Worm (Caenorhabditis elegans) whole organism, L1 larva: ENCODE results near the gene egg-3.

Experiments
- C04F5.9 ChIP-seq: sonication (generic microtip); optimal IDR thresholded peaks from 2 replicates; lab custom pipeline; 2016; ENCODE audit warnings: missing genetic modification characterization, missing compliant biosample characterization
- C16A3.4 ChIP-seq: fragments of 150-350 bp; optimal IDR thresholded peaks from 2 replicates; lab custom pipeline; 2014; ENCODE audit warnings: missing biosample characterization, missing genetic modification characterization
- alr-1 ChIP-seq: fragments of 200-800 bp; sonication (Bioruptor generic); optimal IDR thresholded peaks from 2 replicates; lab custom pipeline; 2018; ENCODE audit warnings: borderline replicate concordance, mild to moderate bottlenecking, missing genetic modification characterization, missing compliant biosample characterization
- aly-2 ChIP-seq: fragments of 150-350 bp; optimal IDR thresholded peaks from 2 replicates; lab custom pipeline; 2014; ENCODE audit warnings: missing biosample characterization, missing genetic modification characterization
- blmp-1 ChIP-seq: fragments of 150-350 bp; optimal IDR thresholded peaks from 2 replicates; lab custom pipeline; 2014; ENCODE audit warnings: missing biosample characterization, missing genetic modification characterization
- ceh-8 ChIP-seq: fragments of 200-800 bp; sonication (Bioruptor generic); optimal IDR thresholded peaks from 2 replicates; lab custom pipeline; 2018; ENCODE audit warnings: mild to moderate bottlenecking, missing genetic modification characterization, moderate library complexity, missing compliant biosample characterization
- ceh-82 ChIP-seq, 3 experiments: fragments of 150-350 bp in 1 of 3; sonication (generic microtip) in 2 of 3; optimal IDR thresholded peaks; 2 replicates each; lab custom pipeline; 2014 to 2017; ENCODE audit warnings: missing biosample characterization in 3 of 3, missing genetic modification characterization in 3 of 3
- ceh-88 ChIP-seq: fragments of 200-800 bp; sonication (Bioruptor generic); IDR thresholded peaks from 2 replicates; pipeline ENCODE4 v1.3.6; 2022; ENCODE audit warnings: missing genetic modification characterization, missing compliant biosample characterization
- dsc-1 ChIP-seq: sonication (generic microtip); optimal IDR thresholded peaks from 2 replicates; lab custom pipeline; 2016; ENCODE audit warnings: mild to moderate bottlenecking, missing genetic modification characterization, missing compliant biosample characterization
- efl-1 ChIP-seq, 4 experiments: fragments of 150-350 bp; optimal IDR thresholded peaks in 3 of 4; peaks in 1 of 4; 1 replicate in 1 of 4; 2 replicates in 3 of 4; lab custom pipeline; 2014; ENCODE audit warnings: missing biosample characterization in 2 of 4, missing genetic modification characterization in 2 of 4, missing genetic modification reagents in 2 of 4
- efl-3 ChIP-seq: fragments of 200-800 bp; sonication (Bioruptor generic); optimal IDR thresholded peaks from 2 replicates; lab custom pipeline; 2018; ENCODE audit warnings: mild to moderate bottlenecking, missing genetic modification characterization, missing compliant biosample characterization
- egl-13 ChIP-seq: sonication (generic microtip); optimal IDR thresholded peaks from 2 replicates; lab custom pipeline; 2016; ENCODE audit warnings: missing genotype, missing genetic modification reagents, missing genetic modification characterization, missing compliant biosample characterization
- elt-2 ChIP-seq: sonication (generic microtip); optimal IDR thresholded peaks from 2 replicates; lab custom pipeline; 2016; ENCODE audit warnings: missing genetic modification characterization, mild to moderate bottlenecking, inconsistent platforms, missing compliant biosample characterization, missing genetic modification reagents
- elt-3 ChIP-seq, 6 experiments: fragments of 150-350 bp in 1 of 6; sonication (generic microtip); optimal IDR thresholded peaks; 2 replicates each; lab custom pipeline; 2017 to 2018; ENCODE audit warnings: missing biosample characterization in 6 of 6, missing genetic modification characterization in 6 of 6, inconsistent platforms in 1 of 6
- ets-5 ChIP-seq: fragments of 200-800 bp; sonication (Bioruptor generic); IDR thresholded peaks from 2 replicates; pipeline ENCODE4 v1.3.6; 2022; ENCODE audit warnings: missing genetic modification characterization, missing compliant biosample characterization
- fkh-10 ChIP-seq: sonication (generic microtip); optimal IDR thresholded peaks from 2 replicates; lab custom pipeline; 2017; ENCODE audit warnings: missing biosample characterization, missing genetic modification reagents, missing genetic modification characterization
- fkh-4 ChIP-seq: sonication (generic microtip); optimal IDR thresholded peaks from 2 replicates; lab custom pipeline; 2016; ENCODE audit warnings: missing compliant biosample characterization, missing genetic modification characterization, borderline replicate concordance
- fkh-8 ChIP-seq: sonication (generic microtip); optimal IDR thresholded peaks from 2 replicates; lab custom pipeline; 2016; ENCODE audit warnings: mild to moderate bottlenecking, missing genetic modification characterization, missing compliant biosample characterization
- grh-1 ChIP-seq: fragments of 200-800 bp; sonication (Bioruptor generic); IDR thresholded peaks from 2 replicates; pipeline ENCODE4 v1.3.6; 2022; ENCODE audit warnings: missing genetic modification reagents, missing genetic modification characterization, missing compliant biosample characterization
- hlh-17 ChIP-seq: fragments of 200-800 bp; sonication (Bioruptor generic); optimal IDR thresholded peaks from 2 replicates; lab custom pipeline; 2018; ENCODE audit warnings: missing genetic modification characterization, mild to moderate bottlenecking, missing compliant biosample characterization, moderate library complexity, borderline replicate concordance
- hlh-4 ChIP-seq: sonication (generic microtip); optimal IDR thresholded peaks from 2 replicates; lab custom pipeline; 2016; ENCODE audit warnings: mild to moderate bottlenecking, missing genetic modification characterization, missing compliant biosample characterization
- irx-1 ChIP-seq: sonication (generic microtip); optimal IDR thresholded peaks from 2 replicates; lab custom pipeline; 2016; ENCODE audit warnings: missing genetic modification characterization, missing compliant biosample characterization
- isw-1 ChIP-seq: fragments of 200-800 bp; sonication (Bioruptor generic); IDR thresholded peaks from 2 replicates; pipeline ENCODE4 v1.3.6; 2022; ENCODE audit warnings: missing genetic modification characterization, missing compliant biosample characterization
- jun-1 ChIP-seq: fragments of 150-350 bp; optimal IDR thresholded peaks from 2 replicates; lab custom pipeline; 2014; ENCODE audit warnings: missing biosample characterization, missing genetic modification reagents, missing genetic modification characterization
- lin-14 ChIP-seq: fragments of 200-800 bp; sonication (Bioruptor generic); optimal IDR thresholded peaks from 2 replicates; lab custom pipeline; 2018; ENCODE audit warnings: mild to moderate bottlenecking, missing genetic modification characterization, moderate library complexity, missing compliant biosample characterization
- lin-35 ChIP-seq, 2 experiments: fragments of 150-350 bp; optimal IDR thresholded peaks; 2 replicates each; lab custom pipeline; 2014; ENCODE audit warnings: missing biosample characterization in 2 of 2, missing genetic modification characterization in 2 of 2, missing genetic modification reagents in 2 of 2
- lsy-2 ChIP-seq, 2 experiments: fragments of 150-350 bp; optimal IDR thresholded peaks; 2 replicates each; lab custom pipeline; 2014; ENCODE audit warnings: missing biosample characterization in 2 of 2, missing genetic modification characterization in 2 of 2
- mdl-1 ChIP-seq, 2 experiments: fragments of 150-350 bp; optimal IDR thresholded peaks; 2 replicates each; lab custom pipeline; 2014 to 2017; ENCODE audit warnings: missing biosample characterization in 2 of 2, missing genetic modification characterization in 2 of 2, inconsistent platforms in 1 of 2
- nhr-11 ChIP-seq: fragments of 150-350 bp; optimal IDR thresholded peaks from 2 replicates; lab custom pipeline; 2014; ENCODE audit warnings: missing biosample characterization, missing genetic modification characterization
- nhr-12 ChIP-seq: sonication (generic microtip); optimal IDR thresholded peaks from 2 replicates; lab custom pipeline; 2017; ENCODE audit warnings: missing biosample characterization, missing genetic modification characterization
- nhr-20 ChIP-seq: sonication (generic microtip); optimal IDR thresholded peaks from 2 replicates; lab custom pipeline; 2016; ENCODE audit warnings: mild to moderate bottlenecking, missing genetic modification characterization, missing compliant biosample characterization
- nhr-28 ChIP-seq: fragments of 150-350 bp; optimal IDR thresholded peaks from 2 replicates; lab custom pipeline; 2014; ENCODE audit warnings: missing biosample characterization, missing genetic modification characterization
- nhr-71 ChIP-seq: sonication (generic microtip); optimal IDR thresholded peaks from 2 replicates; lab custom pipeline; 2016; ENCODE audit warnings: mild to moderate bottlenecking, missing genetic modification characterization, moderate library complexity, missing compliant biosample characterization
- nhr-76 ChIP-seq: sonication (generic microtip); optimal IDR thresholded peaks from 2 replicates; lab custom pipeline; 2017; ENCODE audit warnings: missing biosample characterization, missing genetic modification characterization
- nhr-77 ChIP-seq: fragments of 150-350 bp; optimal IDR thresholded peaks from 2 replicates; lab custom pipeline; 2014; ENCODE audit warnings: missing biosample characterization, missing genetic modification characterization
- nhr-85 ChIP-seq: sonication (generic microtip); peaks from one replicate; lab custom pipeline; 2016; ENCODE audit warnings: missing genetic modification characterization, inconsistent platforms, missing compliant biosample characterization
- rnt-1 ChIP-seq: sonication (generic microtip); optimal IDR thresholded peaks from 2 replicates; lab custom pipeline; 2016; ENCODE audit warnings: mild to moderate bottlenecking, missing genetic modification characterization, moderate library complexity, missing compliant biosample characterization
- skn-1 ChIP-seq: fragments of 150-350 bp; optimal IDR thresholded peaks from 2 replicates; lab custom pipeline; 2014; ENCODE audit warnings: missing biosample characterization, missing genetic modification characterization
- snu-23 ChIP-seq: sonication (generic microtip); optimal IDR thresholded peaks from 2 replicates; lab custom pipeline; 2016; ENCODE audit warnings: missing genetic modification characterization, missing compliant biosample characterization
- sptf-1 ChIP-seq: fragments of 150-350 bp; optimal IDR thresholded peaks from 2 replicates; lab custom pipeline; 2014; ENCODE audit warnings: missing biosample characterization, missing genetic modification characterization
- unc-30 ChIP-seq: sonication (generic microtip); optimal IDR thresholded peaks from 2 replicates; lab custom pipeline; 2017; ENCODE audit warnings: missing biosample characterization, missing genetic modification characterization
- unc-62 ChIP-seq: fragments of 150-350 bp; optimal IDR thresholded peaks from 2 replicates; lab custom pipeline; 2014; ENCODE audit warnings: missing biosample characterization, missing genetic modification reagents, missing genetic modification characterization
- unc-86 ChIP-seq: sonication (generic microtip); optimal IDR thresholded peaks from 2 replicates; lab custom pipeline; 2016; ENCODE audit warnings: missing genetic modification characterization, missing compliant biosample characterization
- xbp-1 ChIP-seq: sonication (generic microtip); optimal IDR thresholded peaks from 2 replicates; lab custom pipeline; 2016; ENCODE audit warnings: missing genetic modification characterization, missing compliant biosample characterization
- ztf-4 ChIP-seq: fragments of 150-350 bp; optimal IDR thresholded peaks from 2 replicates; lab custom pipeline; 2014; ENCODE audit warnings: missing biosample characterization, missing genetic modification characterization

Gene egg-3

DNA sequence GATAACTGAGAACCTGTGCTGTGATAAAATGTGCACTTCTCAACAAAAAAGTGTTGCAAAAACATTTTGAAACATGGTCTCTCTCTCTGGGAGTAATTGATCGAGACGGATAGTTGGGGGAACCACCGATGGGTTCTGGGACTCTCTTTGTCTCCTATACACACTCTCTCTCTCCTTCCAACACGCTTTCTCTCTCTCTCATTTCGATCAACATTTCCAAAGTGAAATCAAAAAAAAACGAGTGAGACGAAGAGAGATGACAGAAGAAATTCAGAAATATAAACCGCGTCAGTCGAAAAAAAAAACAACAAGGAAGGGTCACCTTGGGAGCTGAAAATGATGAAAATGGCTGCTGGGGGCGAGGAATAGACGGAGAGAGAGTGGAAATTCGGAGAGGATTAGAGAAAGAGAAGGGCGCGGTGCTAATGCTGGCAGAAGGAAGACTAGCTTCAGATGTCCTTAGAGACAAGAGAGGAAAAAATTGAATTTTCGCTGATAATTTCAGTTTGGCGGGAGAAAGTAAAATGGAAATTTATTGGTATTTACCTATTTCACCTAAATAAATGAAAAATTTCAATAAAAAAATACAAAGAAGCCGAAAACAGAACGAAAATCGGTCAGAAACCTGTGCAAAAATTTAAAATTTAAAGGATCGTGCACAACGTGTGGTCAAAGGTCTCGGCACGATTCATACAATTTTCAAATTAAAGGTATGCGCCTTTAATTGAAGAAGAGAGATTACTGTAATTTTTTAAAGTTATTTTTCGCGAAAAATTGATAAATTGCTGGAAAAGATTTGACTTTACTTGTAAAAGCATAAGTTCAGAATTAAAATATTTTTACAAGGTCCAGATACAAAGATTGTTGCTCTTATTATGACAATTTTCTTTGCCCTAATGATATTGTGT is 21.2 kb downstream of the egg-3 start:
- no peak for TF ChIP-seq ets-5 (GFP tag; lab: Robert Waterston, UW)
- TF ChIP-seq ceh-88: no peak
- peak; percentile 37 for TF ChIP-seq rnt-1 (tag; lab: Kevin White, UChicago)
- peak; percentile 61 for TF ChIP-seq lin-14 (GFP tag; lab: Kevin White, UChicago)
- peak in 1 of 6 experiments; percentile 19 for TF ChIP-seq elt-3 (tag; optimal IDR thresholded peaks at IDR 0.05; lab: Kevin White, UChicago)
- TF ChIP-seq alr-1 (tag; lab: Kevin White, UChicago): no peak
- TF ChIP-seq unc-62: no peak
- peak; percentile 29 for TF ChIP-seq nhr-20 (tag; lab: Kevin White, UChicago)
- no peak for TF ChIP-seq aly-2 (tag; lab: Kevin White, UChicago)
- TF ChIP-seq nhr-11 (tag; lab: Kevin White, UChicago): no peak
- TF ChIP-seq efl-1 (optimal IDR thresholded peaks at IDR 0.05; lab: Kevin White, UChicago): peak in 1 of 2 experiments; percentile 7
- peak in 1 of 2 experiments; percentile 77 for TF ChIP-seq efl-1 (GFP tag; optimal IDR thresholded peaks at IDR 0.05 in 1 of 2; lab: Kevin White, UChicago)
- peak; percentile 17 for TF ChIP-seq C04F5.9 (tag; lab: Kevin White, UChicago)
- TF ChIP-seq jun-1 (tag; lab: Kevin White, UChicago): no peak
- TF ChIP-seq blmp-1: peak; percentile 93
- no peak for TF ChIP-seq nhr-28 (tag; lab: Kevin White, UChicago)
- TF ChIP-seq snu-23 (GFP tag; lab: Kevin White, UChicago): peak; percentile 36
- TF ChIP-seq nhr-85 (tag; lab: Kevin White, UChicago): peak; percentile 51
- TF ChIP-seq lsy-2 (tag; optimal IDR thresholded peaks at IDR 0.05; lab: Kevin White, UChicago): peak in 1 of 2 experiments; percentile 47
- peak; percentile 6 for TF ChIP-seq nhr-71 (tag; lab: Kevin White, UChicago)

DNA sequence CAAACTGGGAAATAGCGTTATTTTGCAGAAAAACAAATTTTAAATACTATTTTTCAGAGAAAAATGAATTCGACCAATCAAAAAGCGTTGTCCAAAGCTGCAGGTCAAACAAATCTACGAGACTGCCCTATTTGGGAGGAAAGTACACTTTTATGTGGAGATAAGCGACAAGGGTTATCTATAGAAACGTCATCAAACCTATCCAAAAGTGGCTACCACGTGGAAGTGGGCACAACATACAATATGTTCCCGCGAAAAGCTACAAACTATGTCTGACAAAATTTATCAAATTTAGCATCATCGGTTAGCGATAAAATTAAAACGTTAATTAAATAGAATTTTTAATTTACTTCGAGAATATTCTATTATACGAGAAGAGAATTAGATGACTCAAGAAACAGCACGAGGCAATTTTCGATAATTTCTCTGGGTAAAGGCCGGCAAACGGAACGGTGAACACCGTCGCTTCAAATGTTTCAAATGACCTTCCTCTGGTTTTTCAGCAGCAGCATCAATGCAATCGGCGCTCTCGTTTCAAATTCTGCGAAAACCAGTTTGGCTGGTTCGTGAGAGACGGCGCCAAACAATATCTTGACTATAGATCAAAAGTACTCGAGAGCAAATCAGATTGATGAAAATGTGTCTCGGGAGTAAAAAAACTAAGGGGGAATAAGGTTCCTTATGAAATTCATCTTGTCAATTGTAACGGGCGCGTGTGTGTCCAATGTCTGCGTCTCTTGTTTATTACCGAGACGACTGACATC is 22.3 kb downstream of the egg-3 start:
- peak; percentile 31 for TF ChIP-seq blmp-1
- no peak for TF ChIP-seq ceh-8 (GFP tag; lab: Kevin White, UChicago)
- TF ChIP-seq dsc-1 (tag; lab: Kevin White, UChicago): no peak
- no peak for TF ChIP-seq nhr-28 (tag; lab: Kevin White, UChicago)
- no peak for TF ChIP-seq unc-86
- no peak for TF ChIP-seq jun-1 (tag; lab: Kevin White, UChicago)
- TF ChIP-seq irx-1 (tag; lab: Kevin White, UChicago): no peak
- TF ChIP-seq elt-2 (tag; lab: Kevin White, UChicago): peak; percentile 83
- no peak for TF ChIP-seq isw-1 (GFP tag; lab: Robert Waterston, UW)
- TF ChIP-seq unc-62: no peak
- no peak for TF ChIP-seq ztf-4 (tag; lab: Kevin White, UChicago)
- TF ChIP-seq ceh-82 (tag; optimal IDR thresholded peaks at IDR 0.05; lab: Kevin White, UChicago): no peak
- peak in 1 of 2 experiments; percentile 36 for TF ChIP-seq lin-35 (GFP tag; optimal IDR thresholded peaks at IDR 0.05; lab: Kevin White, UChicago)
- TF ChIP-seq nhr-76: no peak
- TF ChIP-seq skn-1 (tag; lab: Kevin White, UChicago): peak; percentile 43
- peak; percentile 34 for TF ChIP-seq lin-14 (GFP tag; lab: Kevin White, UChicago)
- no peak for TF ChIP-seq unc-30 (tag; lab: Kevin White, UChicago)
- peak; percentile 27 for TF ChIP-seq nhr-71 (tag; lab: Kevin White, UChicago)
- TF ChIP-seq fkh-8: no peak
- TF ChIP-seq nhr-85 (tag; lab: Kevin White, UChicago): peak; percentile 74
- no peak for TF ChIP-seq ets-5 (GFP tag; lab: Robert Waterston, UW)
- peak; percentile 62 for TF ChIP-seq grh-1 (GFP tag; lab: Robert Waterston, UW)
- TF ChIP-seq efl-3: no peak
- no peak for TF ChIP-seq fkh-4 (tag; lab: Kevin White, UChicago)
- TF ChIP-seq egl-13 (tag; lab: Kevin White, UChicago): no peak
- TF ChIP-seq nhr-20 (tag; lab: Kevin White, UChicago): peak; percentile 16
- no peak for TF ChIP-seq C04F5.9 (tag; lab: Kevin White, UChicago)
- TF ChIP-seq nhr-12 (tag; lab: Kevin White, UChicago): no peak
- no peak for TF ChIP-seq hlh-4 (tag; lab: Kevin White, UChicago)
- TF ChIP-seq fkh-10: no peak
- TF ChIP-seq nhr-77 (tag; lab: Kevin White, UChicago): no peak
- no peak for TF ChIP-seq hlh-17 (GFP tag; lab: Kevin White, UChicago)
- peak; percentile 19 for TF ChIP-seq xbp-1 (tag; lab: Kevin White, UChicago)
- TF ChIP-seq mdl-1 (tag; optimal IDR thresholded peaks at IDR 0.05; lab: Kevin White, UChicago): peak in 1 of 2 experiments; percentile 12
- TF ChIP-seq sptf-1 (tag; lab: Kevin White, UChicago): no peak
- no peak for TF ChIP-seq C16A3.4 (tag; lab: Kevin White, UChicago)
